Worm (Caenorhabditis elegans) whole organism, L4 larva: Measurements from ENCODE around the gene F16G10.1.

Source experiments
- F10B5.3 ChIP-seq: sonication (generic microtip); optimal IDR thresholded peaks from 2 replicates; lab custom pipeline; 2016; ENCODE audit warnings: mild to moderate bottlenecking, missing genetic modification characterization, missing compliant biosample characterization
- F37D6.2 ChIP-seq: sonication (generic microtip); optimal IDR thresholded peaks from 2 replicates; lab custom pipeline; 2016; ENCODE audit warnings: mild to moderate bottlenecking, missing genetic modification characterization, missing compliant biosample characterization
- R02D3.7 ChIP-seq: fragments of 150-350 bp; sonication (generic microtip); optimal IDR thresholded peaks from 3 replicates; lab custom pipeline; 2014; ENCODE audit warnings: missing biosample characterization, missing genetic modification characterization
- T26A8.4 ChIP-seq: fragments of 200-800 bp; sonication (Bioruptor generic); IDR thresholded peaks from 2 replicates; pipeline ENCODE4 v1.3.6; 2022; ENCODE audit warnings: missing genetic modification characterization, missing compliant biosample characterization
- Y48G9A.11 ChIP-seq: fragments of 200-800 bp; sonication (Bioruptor generic); IDR thresholded peaks from 2 replicates; pipeline ENCODE4 v1.3.6; 2022; ENCODE audit warnings: missing genetic modification reagents, missing genetic modification characterization, missing compliant biosample characterization
- Y75B8A.6 ChIP-seq: fragments of 200-800 bp; sonication (Bioruptor generic); IDR thresholded peaks from 2 replicates; pipeline ENCODE4 v1.3.6; 2022; ENCODE audit warnings: missing genetic modification reagents, missing genetic modification characterization, missing compliant biosample characterization
- ZK337.2 ChIP-seq: fragments of 200-800 bp; sonication (Bioruptor generic); IDR thresholded peaks from 2 replicates; pipeline ENCODE4 v1.3.6; 2022; ENCODE audit warnings: missing genetic modification reagents, missing genetic modification characterization, missing compliant biosample characterization
- aha-1 ChIP-seq: fragments of 150-350 bp; peaks from one replicate; lab custom pipeline; 2014; ENCODE audit warnings: missing biosample characterization, missing genetic modification characterization
- aly-2 ChIP-seq: sonication (generic microtip); optimal IDR thresholded peaks from 2 replicates; lab custom pipeline; 2018; ENCODE audit warnings: missing biosample characterization, missing genetic modification characterization
- arid-1 ChIP-seq: fragments of 200-800 bp; sonication (Bioruptor generic); conservative IDR thresholded peaks from 2 replicates; pipeline ENCODE4 v1.3.6; 2022; ENCODE audit warnings: missing genetic modification reagents, missing genetic modification characterization, missing compliant biosample characterization
- attf-4 ChIP-seq: sonication (generic microtip); optimal IDR thresholded peaks from 3 replicates; lab custom pipeline; 2017; ENCODE audit warnings: missing biosample characterization, missing genetic modification characterization
- ceh-28 ChIP-seq: fragments of 150-350 bp; optimal IDR thresholded peaks from 2 replicates; lab custom pipeline; 2014; ENCODE audit warnings: missing biosample characterization, missing genetic modification reagents, missing genetic modification characterization
- ceh-44 ChIP-seq: fragments of 200-800 bp; sonication (Bioruptor generic); IDR thresholded peaks from 2 replicates; pipeline ENCODE4 v1.3.6; 2022; ENCODE audit warnings: missing genetic modification reagents, missing genetic modification characterization, missing compliant biosample characterization
- cey-2 ChIP-seq: sonication (generic microtip); optimal IDR thresholded peaks from 3 replicates; lab custom pipeline; 2017; ENCODE audit warnings: missing genetic modification characterization, mild to moderate bottlenecking, missing compliant biosample characterization, antibody characterized with exemption, borderline replicate concordance; ENCODE audit not compliant: insufficient read depth
- ctbp-1 ChIP-seq: fragments of 200-800 bp; sonication (Bioruptor generic); IDR thresholded peaks from 2 replicates; pipeline ENCODE4 v1.3.6; 2022; ENCODE audit warnings: missing genetic modification reagents, missing genetic modification characterization, missing compliant biosample characterization
- daf-12 ChIP-seq: fragments of 150-350 bp; optimal IDR thresholded peaks from 2 replicates; lab custom pipeline; 2014; ENCODE audit warnings: missing biosample characterization, missing genetic modification reagents, missing genetic modification characterization
- dve-1 ChIP-seq: sonication (generic microtip); optimal IDR thresholded peaks from 2 replicates; lab custom pipeline; 2017; ENCODE audit warnings: antibody characterized with exemption, mild to moderate bottlenecking, missing genetic modification characterization, missing compliant biosample characterization; ENCODE audit not compliant: insufficient read depth
- egl-43 ChIP-seq: fragments of 200-800 bp; sonication (Bioruptor generic); IDR thresholded peaks from 2 replicates; pipeline ENCODE4 v1.3.6; 2022; ENCODE audit warnings: missing genetic modification reagents, missing genetic modification characterization, missing compliant biosample characterization
- fkh-10 ChIP-seq: fragments of 150-350 bp; optimal IDR thresholded peaks from 2 replicates; lab custom pipeline; 2014; ENCODE audit warnings: missing biosample characterization, missing genetic modification reagents, missing genetic modification characterization
- hlh-11 ChIP-seq: fragments of 200-800 bp; sonication (Bioruptor generic); optimal IDR thresholded peaks from 2 replicates; lab custom pipeline; 2018; ENCODE audit warnings: mild to moderate bottlenecking, missing genetic modification characterization, missing compliant biosample characterization
- hlh-30 ChIP-seq: sonication (generic microtip); optimal IDR thresholded peaks from 2 replicates; lab custom pipeline; 2017; ENCODE audit warnings: antibody characterized with exemption, mild to moderate bottlenecking, missing genetic modification characterization, missing compliant biosample characterization; ENCODE audit not compliant: insufficient read depth
- lim-7 ChIP-seq: fragments of 200-800 bp; sonication (Bioruptor generic); IDR thresholded peaks from 2 replicates; pipeline ENCODE4 v1.3.6; 2022; ENCODE audit warnings: missing genetic modification characterization, missing compliant biosample characterization
- lin-15B ChIP-seq: fragments of 150-350 bp; sonication (generic microtip); optimal IDR thresholded peaks from 3 replicates; lab custom pipeline; 2014; ENCODE audit warnings: missing biosample characterization, missing genetic modification characterization
- lin-29 ChIP-seq: fragments of 200-800 bp; sonication (Bioruptor generic); IDR thresholded peaks from 2 replicates; pipeline ENCODE4 v1.3.6; 2022; ENCODE audit warnings: missing genetic modification reagents, missing genetic modification characterization, missing compliant biosample characterization
- lin-38 ChIP-seq: fragments of 200-800 bp; sonication (Bioruptor generic); IDR thresholded peaks from 2 replicates; pipeline ENCODE4 v1.3.6; 2022; ENCODE audit warnings: missing genetic modification reagents, missing genetic modification characterization, missing compliant biosample characterization
- lin-39 ChIP-seq: fragments of 150-350 bp; optimal IDR thresholded peaks from 2 replicates; lab custom pipeline; 2014; ENCODE audit warnings: missing biosample characterization, missing genetic modification reagents, missing genetic modification characterization
- lsy-2 ChIP-seq, 2 experiments: fragments of 150-350 bp in 1 of 2; sonication (generic microtip) in 1 of 2; optimal IDR thresholded peaks; 2 replicates each; lab custom pipeline; 2014 to 2017; ENCODE audit warnings: missing biosample characterization in 2 of 2, missing genetic modification characterization in 2 of 2
- madf-5 ChIP-seq, 2 experiments: fragments of 200-800 bp; sonication (Bioruptor generic); IDR thresholded peaks; 2 replicates each; pipeline ENCODE4 v1.3.6; 2022; ENCODE audit warnings: missing compliant biosample characterization in 2 of 2, missing genetic modification characterization in 2 of 2
- madf-9 ChIP-seq: fragments of 200-800 bp; sonication (Bioruptor generic); conservative IDR thresholded peaks from 2 replicates; pipeline ENCODE4 v1.3.6; 2022; ENCODE audit warnings: missing genetic modification reagents, missing genetic modification characterization, missing compliant biosample characterization
- mdl-1 ChIP-seq, 2 experiments: fragments of 150-350 bp in 1 of 2; sonication (generic microtip) in 1 of 2; optimal IDR thresholded peaks; 2 replicates each; lab custom pipeline; 2014 to 2017; ENCODE audit warnings: missing biosample characterization in 2 of 2, missing genetic modification characterization in 2 of 2
- mes-2 ChIP-seq: sonication (generic microtip); optimal IDR thresholded peaks from 2 replicates; lab custom pipeline; 2016; ENCODE audit warnings: missing genotype, mild to moderate bottlenecking, missing genetic modification characterization, missing compliant biosample characterization; ENCODE audit not compliant: poor library complexity, severe bottlenecking
- mxl-2 ChIP-seq: fragments of 200-800 bp; sonication (Bioruptor generic); conservative IDR thresholded peaks from 2 replicates; pipeline ENCODE4 v1.3.6; 2022; ENCODE audit warnings: missing genetic modification reagents, missing genetic modification characterization, missing compliant biosample characterization
- mxl-3 ChIP-seq: fragments of 200-800 bp; sonication (Bioruptor generic); optimal IDR thresholded peaks from 2 replicates; lab custom pipeline; 2018; ENCODE audit warnings: mild to moderate bottlenecking, missing genetic modification characterization, missing compliant biosample characterization
- nhr-10 ChIP-seq: fragments of 150-350 bp; optimal IDR thresholded peaks from 2 replicates; lab custom pipeline; 2014; ENCODE audit warnings: missing biosample characterization, missing genetic modification characterization
- nhr-111 ChIP-seq: fragments of 200-800 bp; sonication (Bioruptor generic); optimal IDR thresholded peaks from 2 replicates; lab custom pipeline; 2018; ENCODE audit warnings: mild to moderate bottlenecking, missing genetic modification characterization, missing compliant biosample characterization
- nhr-237 ChIP-seq: sonication (generic microtip); optimal IDR thresholded peaks from 2 replicates; lab custom pipeline; 2017; ENCODE audit warnings: missing biosample characterization, missing genetic modification characterization
- nhr-25 ChIP-seq: sonication (generic microtip); optimal IDR thresholded peaks from 2 replicates; lab custom pipeline; 2017; ENCODE audit warnings: missing genetic modification characterization, mild to moderate bottlenecking, missing compliant biosample characterization, antibody characterized with exemption, moderate library complexity, borderline replicate concordance; ENCODE audit not compliant: insufficient read depth
- nhr-42 ChIP-seq: fragments of 200-800 bp; sonication (Bioruptor generic); IDR thresholded peaks from 2 replicates; pipeline ENCODE4 v1.3.6; 2022; ENCODE audit warnings: missing genetic modification characterization, missing compliant biosample characterization
- nhr-48 ChIP-seq: sonication (generic microtip); optimal IDR thresholded peaks from 2 replicates; lab custom pipeline; 2016; ENCODE audit warnings: mild to moderate bottlenecking, missing genetic modification characterization, missing compliant biosample characterization
- nhr-6 ChIP-seq: fragments of 150-350 bp; optimal IDR thresholded peaks from 2 replicates; lab custom pipeline; 2014; ENCODE audit warnings: missing biosample characterization, missing genetic modification characterization
- nhr-76 ChIP-seq: fragments of 150-350 bp; optimal IDR thresholded peaks from 2 replicates; lab custom pipeline; 2014; ENCODE audit warnings: missing biosample characterization, missing genetic modification characterization
- nhr-77 ChIP-seq: fragments of 150-350 bp; optimal IDR thresholded peaks from 2 replicates; lab custom pipeline; 2014; ENCODE audit warnings: missing biosample characterization, missing genetic modification characterization
- rbr-2 ChIP-seq: sonication (generic microtip); optimal IDR thresholded peaks from 2 replicates; lab custom pipeline; 2016; ENCODE audit warnings: missing genotype, missing genetic modification characterization, missing compliant biosample characterization
- set-16 ChIP-seq: fragments of 200-800 bp; sonication (Bioruptor generic); IDR thresholded peaks from 2 replicates; pipeline ENCODE4 v1.3.6; 2022; ENCODE audit warnings: missing genetic modification reagents, missing genetic modification characterization, missing compliant biosample characterization
- skn-1 ChIP-seq: fragments of 150-350 bp; optimal IDR thresholded peaks from 2 replicates; lab custom pipeline; 2014; ENCODE audit warnings: missing biosample characterization, missing genetic modification characterization
- spr-1 ChIP-seq: sonication (generic microtip); optimal IDR thresholded peaks from 2 replicates; lab custom pipeline; 2016; ENCODE audit warnings: mild to moderate bottlenecking, missing genetic modification characterization, missing compliant biosample characterization
- tag-97 ChIP-seq: fragments of 200-800 bp; sonication (Bioruptor generic); IDR thresholded peaks from 2 replicates; pipeline ENCODE4 v1.3.6; 2022; ENCODE audit warnings: missing genetic modification characterization, missing compliant biosample characterization
- tra-1 ChIP-seq: fragments of 200-800 bp; sonication (Bioruptor generic); IDR thresholded peaks from 2 replicates; pipeline ENCODE4 v1.3.6; 2022; ENCODE audit warnings: missing genetic modification reagents, missing genetic modification characterization, missing compliant biosample characterization
- zfp-2 ChIP-seq: sonication (generic microtip); optimal IDR thresholded peaks from 2 replicates; lab custom pipeline; 2016; ENCODE audit warnings: mild to moderate bottlenecking, missing genetic modification characterization, missing compliant biosample characterization
- zip-11 ChIP-seq: fragments of 200-800 bp; sonication (Bioruptor generic); IDR thresholded peaks from 2 replicates; pipeline ENCODE4 v1.3.6; 2022; ENCODE audit warnings: missing genetic modification characterization, missing compliant biosample characterization
- zip-2 ChIP-seq: fragments of 150-350 bp; optimal IDR thresholded peaks from 2 replicates; lab custom pipeline; 2014; ENCODE audit warnings: missing biosample characterization, missing genetic modification characterization
- ztf-11 ChIP-seq: fragments of 150-350 bp; optimal IDR thresholded peaks from 2 replicates; lab custom pipeline; 2014; ENCODE audit warnings: missing biosample characterization, missing genetic modification characterization

The F16G10.1 gene

ce11 chrII:2450990-2451389, 46.9 kb downstream of the F16G10.1 start (continued):
- TF ChIP-seq dve-1 (tag; lab: Kevin White, UChicago) (peak; percentile 1), nhr-6 (tag; lab: Kevin White, UChicago) (no peak), Y48G9A.11 (GFP tag; lab: Robert Waterston, UW) (peak; percentile 82), daf-12 (tag; lab: Kevin White, UChicago) (no peak), mes-2 (tag; lab: Kevin White, UChicago) (peak; percentile 93), lin-38 (GFP tag; lab: Robert Waterston, UW) (peak; percentile 82), ZK337.2 (peak; percentile 96), F37D6.2 (tag; lab: Kevin White, UChicago) (no peak), nhr-48 (tag; lab: Kevin White, UChicago) (no peak), Y75B8A.6 (GFP tag; lab: Robert Waterston, UW) (no peak), hlh-30 (no peak), set-16 (no peak), nhr-77 (no peak), ceh-44 (GFP tag; lab: Robert Waterston, UW) (peak; percentile 80), egl-43 (GFP tag; lab: Robert Waterston, UW) (no peak), T26A8.4 (no peak), lin-15B (no peak), tag-97 (GFP tag; lab: Robert Waterston, UW) (no peak), cey-2 (tag; lab: Kevin White, UChicago) (no peak), F10B5.3 (tag; lab: Kevin White, UChicago) (no peak), hlh-11 (tag; lab: Kevin White, UChicago) (peak; percentile 36), rbr-2 (no peak), mxl-3 (GFP tag; lab: Kevin White, UChicago) (peak; percentile 11), aha-1 (tag; lab: Kevin White, UChicago) (peak; percentile 66), madf-5 (GFP tag; IDR thresholded peaks at IDR 0.05; lab: Robert Waterston, UW) (no peak), nhr-237 (tag; lab: Kevin White, UChicago) (no peak), ztf-11 (tag; lab: Kevin White, UChicago) (no peak), spr-1 (tag; lab: Kevin White, UChicago) (no peak), mdl-1 (tag; optimal IDR thresholded peaks at IDR 0.05; lab: Kevin White, UChicago) (no peak), madf-9 (GFP tag; lab: Robert Waterston, UW) (peak; percentile 41; the same call in 1 of the 2 replicates), lsy-2 (tag; optimal IDR thresholded peaks at IDR 0.05; lab: Kevin White, UChicago) (peak in 1 of 2 experiments; percentile 36), zip-11 (GFP tag; lab: Robert Waterston, UW) (no peak), aly-2 (no peak), nhr-25 (tag; lab: Kevin White, UChicago) (no peak), nhr-10 (no peak), zfp-2 (tag; lab: Kevin White, UChicago) (no peak), nhr-76 (no peak), tra-1 (GFP tag; lab: Robert Waterston, UW) (no peak), R02D3.7 (tag; lab: Kevin White, UChicago) (no peak), ceh-28 (tag; lab: Kevin White, UChicago) (no peak), nhr-111 (GFP tag; lab: Kevin White, UChicago) (no peak), zip-2 (tag; lab: Kevin White, UChicago) (no peak), fkh-10 (GFP tag; lab: Kevin White, UChicago) (no peak), arid-1 (GFP tag; lab: Robert Waterston, UW) (no peak), skn-1 (no peak), mxl-2 (no peak), attf-4 (tag; lab: Kevin White, UChicago) (no peak), lin-39 (tag; lab: Kevin White, UChicago) (no peak), nhr-42 (GFP tag; lab: Robert Waterston, UW) (no peak), lin-29 (GFP tag; lab: Robert Waterston, UW) (no peak), ctbp-1 (GFP tag; lab: Robert Waterston, UW) (no peak), lim-7 (GFP tag; lab: Robert Waterston, UW) (no peak)
